Worm (Caenorhabditis elegans) whole organism, early embryonic: ENCODE results near the gene smoc-1.

ENCODE experiments used
- B0310.2 ChIP-seq: sonication (generic microtip); optimal IDR thresholded peaks from 2 replicates; lab custom pipeline; 2016; ENCODE audit warnings: mild to moderate bottlenecking, missing genetic modification characterization, missing compliant biosample characterization
- F13C5.2 ChIP-seq: sonication (generic microtip); optimal IDR thresholded peaks from 2 replicates; lab custom pipeline; 2017; ENCODE audit warnings: mild to moderate bottlenecking, missing genetic modification characterization, inconsistent platforms, missing compliant biosample characterization
- aly-1 ChIP-seq: sonication (generic microtip); optimal IDR thresholded peaks from 2 replicates; lab custom pipeline; 2016; ENCODE audit warnings: missing genetic modification characterization, missing compliant biosample characterization
- ama-1 ChIP-seq: fragments of 150-350 bp; optimal IDR thresholded peaks from 2 replicates; lab custom pipeline; 2014
- ceh-13 ChIP-seq: fragments of 200-800 bp; sonication (Bioruptor generic); optimal IDR thresholded peaks from 2 replicates; lab custom pipeline; 2018; ENCODE audit warnings: mild to moderate bottlenecking, missing genetic modification characterization, missing compliant biosample characterization
- ceh-36 ChIP-seq: sonication (generic microtip); optimal IDR thresholded peaks from 2 replicates; lab custom pipeline; 2016; ENCODE audit warnings: missing genetic modification characterization, inconsistent platforms, missing compliant biosample characterization
- ets-7 ChIP-seq: sonication (generic microtip); optimal IDR thresholded peaks from 2 replicates; lab custom pipeline; 2016; ENCODE audit warnings: missing genotype, missing genetic modification characterization, missing compliant biosample characterization
- flt-1 ChIP-seq: fragments of 200-800 bp; sonication (Bioruptor generic); IDR thresholded peaks from 2 replicates; pipeline ENCODE4 v1.3.6; 2022; ENCODE audit warnings: missing genetic modification characterization, missing compliant biosample characterization
- hmbx-1 ChIP-seq: sonication (generic microtip); optimal IDR thresholded peaks from 2 replicates; lab custom pipeline; 2016; ENCODE audit warnings: mild to moderate bottlenecking, missing genetic modification characterization, missing compliant biosample characterization
- hmg-4 ChIP-seq: fragments of 200-800 bp; sonication (Bioruptor generic); optimal IDR thresholded peaks from 2 replicates; lab custom pipeline; 2018; ENCODE audit warnings: mild to moderate bottlenecking, missing genetic modification characterization, missing compliant biosample characterization
- hnd-1 ChIP-seq: sonication (generic microtip); optimal IDR thresholded peaks from 2 replicates; lab custom pipeline; 2016; ENCODE audit warnings: missing genetic modification characterization, missing compliant biosample characterization
- pes-1 ChIP-seq: fragments of 200-800 bp; sonication (Bioruptor generic); IDR thresholded peaks from 2 replicates; pipeline ENCODE4 v1.3.6; 2022; ENCODE audit warnings: missing genetic modification reagents, missing genetic modification characterization, missing compliant biosample characterization
- scrt-1 ChIP-seq: fragments of 200-800 bp; sonication (Bioruptor generic); IDR thresholded peaks from 2 replicates; pipeline ENCODE4 v1.3.6; 2022; ENCODE audit warnings: missing genetic modification characterization, missing compliant biosample characterization
- sea-1 ChIP-seq: fragments of 200-800 bp; sonication (Bioruptor generic); conservative IDR thresholded peaks from 2 replicates; pipeline ENCODE4 v1.3.6; 2022; ENCODE audit warnings: missing genetic modification characterization, missing compliant biosample characterization
- tbx-11 ChIP-seq: fragments of 200-800 bp; sonication (Bioruptor generic); IDR thresholded peaks from 2 replicates; pipeline ENCODE4 v1.3.6; 2022; ENCODE audit warnings: missing genetic modification characterization, missing compliant biosample characterization
- tbx-37 ChIP-seq: fragments of 200-800 bp; sonication (Bioruptor generic); conservative IDR thresholded peaks from 2 replicates; pipeline ENCODE4 v1.3.6; 2022; ENCODE audit warnings: missing genetic modification reagents, missing genetic modification characterization, missing compliant biosample characterization
- tra-4 ChIP-seq: sonication (generic microtip); optimal IDR thresholded peaks from 2 replicates; lab custom pipeline; 2017; ENCODE audit warnings: missing genetic modification characterization, missing compliant biosample characterization

smoc-1 gene

DNA sequence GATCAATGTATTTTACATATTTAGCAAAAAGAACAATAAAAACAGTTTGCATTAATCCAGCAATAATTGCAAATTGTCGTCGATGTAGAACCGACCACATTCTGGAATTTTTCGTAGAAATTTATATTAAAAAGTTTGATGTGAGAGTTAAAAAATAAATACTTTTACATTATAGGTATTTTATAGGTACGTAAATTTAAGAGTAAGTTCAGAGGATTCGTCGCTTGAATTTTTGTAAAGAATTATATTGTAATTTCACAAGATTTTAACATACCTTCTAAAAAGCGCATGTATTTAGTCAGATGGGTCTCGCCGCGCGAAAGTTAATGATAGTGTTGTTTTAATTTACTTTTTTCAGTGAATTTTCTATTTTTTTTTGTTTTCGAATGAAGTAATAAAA, 27.4 kb upstream of the smoc-1 start, which contains the start of gene rhr-2:
rhr-2 (minus strand) TSS at position 101 of the 400 bp plus-strand sequence.
- TF ChIP-seq hmbx-1 (no peak), tbx-11 (GFP tag; lab: Robert Waterston, UW) (no peak), flt-1 (GFP tag; lab: Robert Waterston, UW) (no peak), ets-7 (no peak), F13C5.2 (tag; lab: Kevin White, UChicago) (no peak), ceh-13 (GFP tag; lab: Kevin White, UChicago) (no peak)

DNA sequence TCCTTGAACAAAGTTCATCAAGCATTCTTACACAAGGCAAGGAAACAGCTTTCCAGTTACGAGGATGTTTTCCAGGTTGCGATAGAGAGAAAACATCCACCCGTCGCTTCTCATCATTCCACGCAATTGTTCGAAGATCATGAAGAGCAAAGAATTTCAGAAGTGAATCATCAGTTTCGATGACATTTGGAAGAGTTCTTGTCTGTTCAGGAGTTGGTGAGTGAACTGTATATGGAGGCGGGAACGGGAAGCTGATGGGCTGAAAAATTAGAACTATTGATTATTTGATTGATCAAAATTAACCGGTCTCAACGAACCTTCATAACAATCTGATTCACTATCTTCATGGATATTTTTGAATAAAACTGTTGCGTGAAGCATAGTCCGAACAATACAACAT, 25.4 kb upstream of the smoc-1 start:
- no peak for TF ChIP-seq hmbx-1

DNA sequence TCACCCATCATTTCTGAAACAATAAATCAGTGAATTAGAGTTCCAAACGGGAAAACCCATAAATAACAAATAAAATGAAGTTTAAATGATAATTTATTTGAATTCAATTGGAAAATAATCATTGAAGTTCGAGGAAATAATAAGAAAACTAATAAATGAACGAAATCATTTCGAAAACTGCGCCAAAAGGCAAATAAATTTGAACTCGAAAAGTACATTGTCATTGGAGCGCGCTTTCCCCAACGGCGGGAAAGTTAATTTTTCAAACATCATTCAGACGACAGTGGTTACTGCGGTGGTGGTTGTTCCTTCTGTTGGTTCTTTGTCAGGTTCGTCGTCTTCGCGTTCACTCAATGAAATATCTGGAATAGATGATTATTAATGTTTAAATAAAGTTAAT, 24.0 kb upstream of the smoc-1 start, which contains the start of gene npp-22:
npp-22 (minus strand) TSS at position 13 of the 400 bp plus-strand sequence.
- TF ChIP-seq F13C5.2 (tag; lab: Kevin White, UChicago) = no peak
- TF ChIP-seq tbx-37 = no peak
- TF ChIP-seq tra-4 = no peak
- TF ChIP-seq ceh-13 (GFP tag; lab: Kevin White, UChicago) = no peak
- no peak for TF ChIP-seq ets-7
- TF ChIP-seq scrt-1 (GFP tag; lab: Robert Waterston, UW) = no peak
- TF ChIP-seq hmg-4 (GFP tag; lab: Kevin White, UChicago) = no peak
- TF ChIP-seq pes-1 (GFP tag; lab: Robert Waterston, UW) = no peak
- no peak for TF ChIP-seq flt-1 (GFP tag; lab: Robert Waterston, UW)
- no peak for TF ChIP-seq sea-1 (GFP tag; lab: Robert Waterston, UW)
- no peak for TF ChIP-seq ama-1 (lab: Kevin White, UChicago)
- TF ChIP-seq B0310.2 = no peak
- no peak for TF ChIP-seq aly-1 (tag; lab: Kevin White, UChicago)
- no peak for TF ChIP-seq ceh-36 (tag; lab: Kevin White, UChicago)
- no peak for TF ChIP-seq hmbx-1

DNA sequence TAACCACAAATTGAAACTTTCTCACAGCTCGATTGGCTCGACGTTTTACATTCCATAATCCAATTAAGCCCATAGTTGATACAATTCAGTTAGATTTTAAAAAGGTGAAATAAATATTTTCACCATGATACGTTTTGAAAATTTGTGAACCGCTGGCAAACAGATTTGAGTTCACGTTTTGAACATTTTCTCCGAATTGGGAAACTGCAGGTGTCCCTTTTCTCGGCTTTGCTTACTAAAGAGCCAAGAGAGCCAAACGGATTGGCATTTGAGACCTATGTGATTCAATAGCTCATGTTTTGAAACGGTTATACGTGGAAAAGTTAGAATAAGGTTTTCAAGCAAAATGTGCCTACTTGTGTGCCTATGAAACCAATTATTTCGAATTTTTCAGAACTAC, 20.6 kb upstream of the smoc-1 start, which contains the start of gene spe-42:
spe-42 (minus strand) TSS at position 101 of the 400 bp plus-strand sequence.
- TF ChIP-seq tbx-37 (no peak), ceh-36 (tag; lab: Kevin White, UChicago) (no peak), pes-1 (GFP tag; lab: Robert Waterston, UW) (no peak), tra-4 (no peak), hmg-4 (GFP tag; lab: Kevin White, UChicago) (no peak), hnd-1 (no peak), flt-1 (GFP tag; lab: Robert Waterston, UW) (no peak), ceh-13 (GFP tag; lab: Kevin White, UChicago) (no peak), sea-1 (GFP tag; lab: Robert Waterston, UW) (no peak), hmbx-1 (no peak), aly-1 (tag; lab: Kevin White, UChicago) (no peak)

DNA sequence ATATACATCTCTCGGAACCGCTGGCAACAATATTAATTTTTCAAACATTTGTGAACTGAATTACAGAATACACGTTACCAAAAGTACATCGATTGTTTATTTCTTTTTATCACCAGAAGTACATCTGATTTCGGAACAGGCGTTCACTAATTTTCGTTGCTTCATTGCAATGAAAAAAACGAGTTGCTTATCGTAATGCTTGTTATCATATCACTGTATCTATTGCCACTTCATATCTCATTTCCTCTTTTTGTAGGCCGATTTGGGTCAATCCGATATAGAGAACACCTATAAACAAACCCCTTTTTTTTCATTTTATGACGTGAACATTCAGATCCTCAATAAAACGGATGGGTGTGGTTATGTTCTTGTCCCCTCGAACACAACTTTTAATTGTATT, 20.1 kb upstream of the smoc-1 start:
- no peak for TF ChIP-seq hmg-4 (GFP tag; lab: Kevin White, UChicago)
- no peak for TF ChIP-seq ceh-13 (GFP tag; lab: Kevin White, UChicago)
- TF ChIP-seq B0310.2 = no peak
- TF ChIP-seq F13C5.2 (tag; lab: Kevin White, UChicago) = no peak
- no peak for TF ChIP-seq sea-1 (GFP tag; lab: Robert Waterston, UW)

DNA sequence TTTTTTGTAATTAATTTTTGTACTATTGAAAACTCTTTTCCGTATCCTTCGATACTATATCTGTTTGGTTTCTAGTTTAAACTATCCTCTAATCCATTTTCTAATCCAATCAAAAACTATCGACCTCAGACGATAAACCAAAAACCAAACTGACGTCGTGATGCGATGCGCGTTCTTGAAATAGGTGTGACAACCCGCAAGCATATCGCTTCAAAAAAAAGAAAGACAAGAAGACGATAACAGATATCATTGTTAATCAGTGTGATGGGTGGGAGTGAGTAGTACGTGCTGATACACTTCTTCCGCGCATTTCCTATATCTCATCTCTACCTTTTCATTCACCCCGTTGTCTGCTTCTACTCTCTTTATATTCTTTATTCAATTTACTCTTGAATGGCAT, 17.6 kb upstream of the smoc-1 start, which contains the start of gene T04F3.1:
T04F3.1 (plus strand) TSS at position 246 of the 400 bp plus-strand sequence.
- TF ChIP-seq B0310.2 (no peak), tbx-11 (GFP tag; lab: Robert Waterston, UW) (no peak), ama-1 (lab: Kevin White, UChicago) (no peak), ets-7 (no peak), aly-1 (tag; lab: Kevin White, UChicago) (no peak), hmbx-1 (no peak), scrt-1 (GFP tag; lab: Robert Waterston, UW) (no peak), F13C5.2 (tag; lab: Kevin White, UChicago) (no peak), flt-1 (GFP tag; lab: Robert Waterston, UW) (no peak), sea-1 (GFP tag; lab: Robert Waterston, UW) (no peak), tra-4 (no peak), tbx-37 (no peak), ceh-13 (GFP tag; lab: Kevin White, UChicago) (no peak), pes-1 (GFP tag; lab: Robert Waterston, UW) (no peak), hmg-4 (GFP tag; lab: Kevin White, UChicago) (no peak), hnd-1 (no peak), ceh-36 (tag; lab: Kevin White, UChicago) (no peak)

DNA sequence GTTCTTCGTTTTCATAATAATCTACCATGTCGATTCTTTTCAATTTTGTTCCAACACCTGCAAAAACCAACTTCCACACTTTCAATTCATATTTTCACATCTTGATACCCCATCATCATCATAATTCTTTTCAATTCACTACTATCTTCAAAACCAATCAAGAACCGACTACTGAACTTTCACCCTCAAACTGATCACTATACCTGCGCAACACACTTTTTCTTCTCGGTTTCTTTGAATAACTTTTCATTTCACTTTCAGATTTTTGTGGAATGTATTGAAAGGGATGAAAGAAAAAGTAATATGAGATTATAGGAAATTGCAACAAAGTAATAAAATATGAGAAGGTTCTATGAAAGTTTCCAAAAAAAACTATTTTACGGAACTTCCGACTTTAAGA, 16.4 kb upstream of the smoc-1 start:
- TF ChIP-seq ceh-13 (GFP tag; lab: Kevin White, UChicago) (no peak), sea-1 (GFP tag; lab: Robert Waterston, UW) (no peak), F13C5.2 (tag; lab: Kevin White, UChicago) (no peak), hmbx-1 (no peak), ceh-36 (tag; lab: Kevin White, UChicago) (no peak), scrt-1 (GFP tag; lab: Robert Waterston, UW) (no peak), hnd-1 (no peak), flt-1 (GFP tag; lab: Robert Waterston, UW) (no peak), ets-7 (no peak), pes-1 (GFP tag; lab: Robert Waterston, UW) (no peak), tra-4 (no peak), hmg-4 (GFP tag; lab: Kevin White, UChicago) (no peak), B0310.2 (no peak), tbx-37 (no peak), ama-1 (lab: Kevin White, UChicago) (no peak)

DNA sequence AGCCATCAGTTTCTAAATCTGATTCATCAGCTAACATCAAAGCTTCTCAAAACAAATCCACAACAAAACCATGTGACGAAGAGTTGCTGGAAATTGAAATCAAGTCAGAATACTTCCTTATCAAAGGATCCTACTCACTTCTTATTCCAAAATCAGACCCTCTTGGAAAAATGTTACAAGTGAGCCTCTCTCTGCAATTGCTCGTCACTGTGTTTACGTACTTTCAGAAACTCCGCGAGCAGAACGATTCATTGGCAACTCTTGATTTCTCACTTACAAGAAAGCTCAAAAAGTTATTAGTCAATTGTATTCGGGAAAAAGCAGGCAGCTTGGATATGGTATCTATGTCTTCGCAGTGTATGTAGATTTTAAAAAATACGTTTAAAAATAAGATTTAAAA, 6.0 kb upstream of the smoc-1 start:
- no peak for TF ChIP-seq pes-1 (GFP tag; lab: Robert Waterston, UW)
- TF ChIP-seq tbx-11 (GFP tag; lab: Robert Waterston, UW) = no peak
- TF ChIP-seq hmg-4 (GFP tag; lab: Kevin White, UChicago) = no peak
- no peak for TF ChIP-seq sea-1 (GFP tag; lab: Robert Waterston, UW)
- no peak for TF ChIP-seq ets-7
- TF ChIP-seq tbx-37 = no peak
- TF ChIP-seq ceh-36 (tag; lab: Kevin White, UChicago) = no peak
- no peak for TF ChIP-seq tra-4
- no peak for TF ChIP-seq F13C5.2 (tag; lab: Kevin White, UChicago)
- no peak for TF ChIP-seq ceh-13 (GFP tag; lab: Kevin White, UChicago)
- TF ChIP-seq B0310.2 = no peak
- no peak for TF ChIP-seq hnd-1
- no peak for TF ChIP-seq scrt-1 (GFP tag; lab: Robert Waterston, UW)
- no peak for TF ChIP-seq ama-1 (lab: Kevin White, UChicago)
- TF ChIP-seq flt-1 (GFP tag; lab: Robert Waterston, UW) = no peak
- TF ChIP-seq aly-1 (tag; lab: Kevin White, UChicago) = no peak
- no peak for TF ChIP-seq hmbx-1
